Worm (Caenorhabditis elegans): Measurements from ENCODE around the gene C53A5.11.
A peak's percentile ranks its signal among the peaks of the same experiment; 100 is the strongest.

The C53A5.11 gene

ce11 chrV:14597681-14598184, 35.0 kb downstream of the C53A5.11 start, which contains the start of gene R11H6.2:
Gene R11H6.2 (plus strand): TSS chrV:14598006.
- peak; percentile 60 for TF ChIP-seq nhr-129 (tag; optimal IDR thresholded peaks at IDR 0.05)
- TF ChIP-seq nhr-23 (tag; optimal IDR thresholded peaks at IDR 0.05) = no peak
- TF ChIP-seq nhr-77 (tag; optimal IDR thresholded peaks at IDR 0.05) = no peak
- TF ChIP-seq lsy-2 (tag; optimal IDR thresholded peaks at IDR 0.05) = peak in 1 of 2 experiments; percentile 53
- TF ChIP-seq R02D3.7 (tag; optimal IDR thresholded peaks at IDR 0.05) = no peak
- no peak for TF ChIP-seq unc-39 (tag; optimal IDR thresholded peaks at IDR 0.05)
- peak; percentile 58 for TF ChIP-seq fos-1 (tag; optimal IDR thresholded peaks at IDR 0.05)
- no peak for TF ChIP-seq ztf-4 (tag; optimal IDR thresholded peaks at IDR 0.05)
- no peak for TF ChIP-seq peb-1 (tag; optimal IDR thresholded peaks at IDR 0.05)
- no peak for TF ChIP-seq lin-11 (tag; optimal IDR thresholded peaks at IDR 0.05)
- peak; percentile 12 for TF ChIP-seq sma-3 (GFP tag; optimal IDR thresholded peaks at IDR 0.05)
- no peak for TF ChIP-seq nhr-11 (tag; optimal IDR thresholded peaks at IDR 0.05)
- TF ChIP-seq unc-55 (GFP tag; optimal IDR thresholded peaks at IDR 0.05) = peak; percentile 67
- no peak for TF ChIP-seq Y55F3AM.14 (GFP tag; optimal IDR thresholded peaks at IDR 0.05)
- TF ChIP-seq dmd-4 (tag; optimal IDR thresholded peaks at IDR 0.05) = no peak
- peak; percentile 77 for TF ChIP-seq C34F6.9 (tag; optimal IDR thresholded peaks at IDR 0.05)

- TF ChIP-seq ceh-16 (tag; optimal IDR thresholded peaks at IDR 0.05) (no peak), mab-5 (tag; optimal IDR thresholded peaks at IDR 0.05) (no peak), R02D3.7 (tag; optimal IDR thresholded peaks at IDR 0.05) (no peak), aly-2 (tag; optimal IDR thresholded peaks at IDR 0.05) (no peak), lsy-2 (tag; optimal IDR thresholded peaks at IDR 0.05) (no peak), nhr-10 (tag; optimal IDR thresholded peaks at IDR 0.05) (no peak), egl-27 (tag; optimal IDR thresholded peaks at IDR 0.05) (no peak), ztf-1 (GFP tag; conservative IDR thresholded peaks at IDR 0.05) (no peak), elt-1 (tag; optimal IDR thresholded peaks at IDR 0.05) (no peak), alr-1 (tag; optimal IDR thresholded peaks at IDR 0.05) (no peak), nhr-77 (tag; optimal IDR thresholded peaks at IDR 0.05) (no peak), crh-2 (tag; optimal IDR thresholded peaks at IDR 0.05) (no peak), nhr-129 (tag; optimal IDR thresholded peaks at IDR 0.05) (no peak), ceh-82 (tag; optimal IDR thresholded peaks at IDR 0.05) (no peak), mdl-1 (tag; optimal IDR thresholded peaks at IDR 0.05) (no peak), ama-1 (optimal IDR thresholded peaks at IDR 0.05) (no peak)
Observed at ce11 chrV:14599972-14600371, 37.3 kb downstream of the C53A5.11 start, which contains the start of gene glb-22. Gene glb-22 (plus strand): TSS chrV:14600272.

ce11 chrV:14603755-14604154, 41.1 kb downstream of the C53A5.11 start:
- TF ChIP-seq sem-4 (tag; optimal IDR thresholded peaks at IDR 0.05) (no peak), lsy-2 (tag; optimal IDR thresholded peaks at IDR 0.05) (peak in 1 of 2 experiments; percentile 11), mab-5 (tag; optimal IDR thresholded peaks at IDR 0.05) (peak; percentile 56)

ce11 chrV:14609643-14610042, 47.0 kb downstream of the C53A5.11 start, which contains the start of gene R11H6.4:
Gene R11H6.4 (plus strand): TSS chrV:14609943.
- TF ChIP-seq mbf-1 (tag; optimal IDR thresholded peaks at IDR 0.05) = no peak
- no peak for TF ChIP-seq nhr-10 (tag; optimal IDR thresholded peaks at IDR 0.05)
- TF ChIP-seq lin-11 (tag; optimal IDR thresholded peaks at IDR 0.05) = no peak
- TF ChIP-seq elt-3 (tag; optimal IDR thresholded peaks at IDR 0.05) = no peak
- no peak for TF ChIP-seq skn-1 (tag; optimal IDR thresholded peaks at IDR 0.05)
- no peak for TF ChIP-seq nhr-11 (tag; optimal IDR thresholded peaks at IDR 0.05)
- TF ChIP-seq nhr-237 (tag; optimal IDR thresholded peaks at IDR 0.05) = no peak
- TF ChIP-seq lin-39 (tag; optimal IDR thresholded peaks at IDR 0.05) = no peak
- TF ChIP-seq alr-1 (tag; optimal IDR thresholded peaks at IDR 0.05) = no peak
- no peak for TF ChIP-seq unc-55 (GFP tag; optimal IDR thresholded peaks at IDR 0.05)
- TF ChIP-seq gmeb-1 (tag; optimal IDR thresholded peaks at IDR 0.05) = no peak
- TF ChIP-seq peb-1 (tag; optimal IDR thresholded peaks at IDR 0.05) = no peak
- TF ChIP-seq blmp-1 (tag; optimal IDR thresholded peaks at IDR 0.05; ENCODE audit: insufficient read depth) = no peak
- no peak for TF ChIP-seq egl-27 (tag; optimal IDR thresholded peaks at IDR 0.05)
- no peak for TF ChIP-seq ceh-82 (tag; optimal IDR thresholded peaks at IDR 0.05)
- no peak for TF ChIP-seq ZK546.5 (tag; optimal IDR thresholded peaks at IDR 0.05)
- no peak for TF ChIP-seq sma-9 (GFP tag; optimal IDR thresholded peaks at IDR 0.05)
- TF ChIP-seq sma-9 (tag; optimal IDR thresholded peaks at IDR 0.05) = no peak
